In the genomic region with DNA sequence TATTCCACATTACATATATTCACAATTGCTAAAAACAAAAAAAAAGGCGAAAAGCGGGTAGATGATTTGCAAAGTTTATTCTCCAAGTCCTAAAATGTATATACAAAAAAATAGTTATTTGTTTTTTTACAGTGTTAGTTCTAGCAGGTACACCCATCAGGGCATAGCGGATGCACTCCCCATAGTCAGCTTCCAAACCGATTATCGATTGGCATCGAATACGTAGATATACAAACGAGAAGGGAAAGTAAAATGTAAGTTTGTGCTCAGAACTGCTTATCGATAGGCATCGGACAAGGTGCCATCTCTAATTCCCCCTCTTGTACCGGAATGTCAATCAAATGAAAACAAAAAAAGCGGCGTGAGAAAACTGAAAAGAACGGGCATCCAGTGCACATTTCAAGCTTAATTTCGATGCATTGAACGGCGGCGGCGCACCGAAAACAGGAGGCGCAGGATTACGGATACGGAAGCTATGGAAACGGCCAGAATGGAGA, we compare ENCODE assay signal across 1 fruit fly cellular context.
TF ChIP-seq lines count a peak whose summit lies in the region.

Gene CG5674, plus strand, starts transcription at position 309 of the 497 bp plus-strand sequence.

TF ChIP-seq in whole organism, embryonic, 481 proteins besides CTCF, POLR2A, EP300 and RAD21 (continued from another document and continues in another):
- TF ChIP-seq klu (GFP tag; IDR thresholded peaks at IDR 0.05; lab: Robert Waterston, UW) (no peak), CG12104 (GFP tag; optimal IDR thresholded peaks at IDR 0.05; lab: Kevin White, UChicago) (no peak), CG17912 (GFP tag; optimal IDR thresholded peaks at IDR 0.05; lab: Kevin White, UChicago) (peak; percentile 23), CG12155 (GFP tag; optimal IDR thresholded peaks at IDR 0.05; lab: Kevin White, UChicago) (peak; percentile 80), Rfx (GFP tag; IDR thresholded peaks at IDR 0.05; lab: Robert Waterston, UW) (peak; percentile 75), Oaz (GFP tag; IDR thresholded peaks at IDR 0.05; lab: Robert Waterston, UW) (no peak), TFAM (GFP tag; optimal IDR thresholded peaks at IDR 0.05; lab: Kevin White, UChicago) (no peak), CkIIα-i1 (GFP tag; IDR thresholded peaks at IDR 0.05; lab: Robert Waterston, UW) (no peak), ranshi (GFP tag; IDR thresholded peaks at IDR 0.05; lab: Robert Waterston, UW) (peak; percentile 42), slou (GFP tag; optimal IDR thresholded peaks at IDR 0.05; lab: Kevin White, UChicago) (peak; percentile 44), knrl (GFP tag; IDR thresholded peaks at IDR 0.05; lab: Robert Waterston, UW; ENCODE audit: partially characterized antibody) (peak; percentile 90), CG14667 (GFP tag; IDR thresholded peaks at IDR 0.05; lab: Robert Waterston, UW) (0 out of 2 replicates have a peak, but pooled peaks have one; percentile 34), CG4404 (GFP tag; IDR thresholded peaks at IDR 0.05; lab: Robert Waterston, UW) (no peak), Bdp1 (GFP tag; optimal IDR thresholded peaks at IDR 0.05; lab: Kevin White, UChicago) (peak; percentile 12), CG6175 (GFP tag; IDR thresholded peaks at IDR 0.05; lab: Robert Waterston, UW) (0 out of 3 replicates have a peak, but pooled peaks have one; percentile 23), hb (GFP tag; IDR thresholded peaks at IDR 0.05; lab: Robert Waterston, UW; ENCODE audit: partially characterized antibody) (peak; percentile 87), jigr1 (GFP tag; IDR thresholded peaks at IDR 0.05; lab: Robert Waterston, UW) (no peak), crc (GFP tag; optimal IDR thresholded peaks at IDR 0.05; lab: Kevin White, UChicago) (no peak), sna (GFP tag; IDR thresholded peaks at IDR 0.05; lab: Robert Waterston, UW; ENCODE audit: partially characterized antibody) (peak; percentile 83), Hr39 (optimal IDR thresholded peaks at IDR 0.05; lab: Kevin White, UChicago) (no peak), Optix (GFP tag; IDR thresholded peaks at IDR 0.05; lab: Robert Waterston, UW) (no peak), Ravus (GFP tag; IDR thresholded peaks at IDR 0.05; lab: Robert Waterston, UW) (no peak), tll (GFP tag; optimal IDR thresholded peaks at IDR 0.05; lab: Kevin White, UChicago) (no peak), CG9817 (tag; optimal IDR thresholded peaks at IDR 0.05; lab: Kevin White, UChicago) (peak; percentile 43), CG11456 (GFP tag; IDR thresholded peaks at IDR 0.05; lab: Robert Waterston, UW) (peak; percentile 76; the same call in 1 of the 3 replicates), CG30020 (tag; optimal IDR thresholded peaks at IDR 0.05; lab: Kevin White, UChicago) (no peak), z (GFP tag; IDR thresholded peaks at IDR 0.05; lab: Robert Waterston, UW) (no peak), Camta (GFP tag; optimal IDR thresholded peaks at IDR 0.05; lab: Kevin White, UChicago) (peak; percentile 67), stwl (tag; optimal IDR thresholded peaks at IDR 0.05; lab: Kevin White, UChicago) (peak; percentile 96), sens-2 (GFP tag; IDR thresholded peaks at IDR 0.05; lab: Robert Waterston, UW) (no peak), Myb (GFP tag; optimal IDR thresholded peaks at IDR 0.05; lab: Kevin White, UChicago) (no peak), CG9876 (GFP tag; optimal IDR thresholded peaks at IDR 0.05; lab: Kevin White, UChicago) (peak; percentile 51), dan (GFP tag; IDR thresholded peaks at IDR 0.05; lab: Robert Waterston, UW) (no peak), chn (GFP tag; optimal IDR thresholded peaks at IDR 0.05; lab: Kevin White, UChicago) (peak; percentile 63), BEAF-32 (GFP tag; optimal IDR thresholded peaks at IDR 0.05; lab: Kevin White, UChicago) (peak; percentile 91), esg (GFP tag; conservative IDR thresholded peaks at IDR 0.05; lab: Robert Waterston, UW) (peak; percentile 49), Atf-2 (GFP tag; optimal IDR thresholded peaks at IDR 0.05; lab: Kevin White, UChicago) (peak; percentile 24), CG10431 (GFP tag; optimal IDR thresholded peaks at IDR 0.05; lab: Kevin White, UChicago) (no peak), ro (GFP tag; IDR thresholded peaks at IDR 0.05; lab: Robert Waterston, UW) (no peak), Neu2 (GFP tag; optimal IDR thresholded peaks at IDR 0.05; lab: Kevin White, UChicago; ENCODE audit: borderline replicate concordance) (no peak), insv (GFP tag; optimal IDR thresholded peaks at IDR 0.05; lab: Kevin White, UChicago) (peak in 1 of 2 experiments; percentile 12), ATbp (GFP tag; optimal IDR thresholded peaks at IDR 0.05; lab: Kevin White, UChicago) (no peak), jumu (GFP tag; optimal IDR thresholded peaks at IDR 0.05; lab: Kevin White, UChicago) (peak; percentile 34), CG7963 (GFP tag; IDR thresholded peaks at IDR 0.05; lab: Robert Waterston, UW; ENCODE audit: partially characterized antibody) (peak; percentile 83), ab (GFP tag; optimal IDR thresholded peaks at IDR 0.05; lab: Kevin White, UChicago) (no peak), CG9932 (GFP tag; IDR thresholded peaks at IDR 0.05; lab: Robert Waterston, UW) (peak; percentile 73), CG8944 (GFP tag; optimal IDR thresholded peaks at IDR 0.05; lab: Kevin White, UChicago) (peak; percentile 42), gsb (GFP tag; IDR thresholded peaks at IDR 0.05; lab: Robert Waterston, UW) (no peak), CrebB (tag; optimal IDR thresholded peaks at IDR 0.05; lab: Kevin White, UChicago) (peak; percentile 14), CG12744 (GFP tag; optimal IDR thresholded peaks at IDR 0.05; lab: Kevin White, UChicago) (no peak), unpg (GFP tag; optimal IDR thresholded peaks at IDR 0.05; lab: Kevin White, UChicago) (no peak), Xrp1 (GFP tag; IDR thresholded peaks at IDR 0.05; lab: Robert Waterston, UW) (peak; percentile 60), Dll (GFP tag; IDR thresholded peaks at IDR 0.05; lab: Robert Waterston, UW; ENCODE audit: partially characterized antibody) (peak; percentile 84), sens (GFP tag; lab: Kevin White, UChicago) (no peak), CG3847 (GFP tag; IDR thresholded peaks at IDR 0.05; lab: Robert Waterston, UW) (peak; percentile 64), Dfd (GFP tag; optimal IDR thresholded peaks at IDR 0.05; lab: Kevin White, UChicago) (no peak), pfk (GFP tag; optimal IDR thresholded peaks at IDR 0.05; lab: Kevin White, UChicago) (no peak), tup (GFP tag; optimal IDR thresholded peaks at IDR 0.05; lab: Kevin White, UChicago) (no peak), Antp (GFP tag; optimal IDR thresholded peaks at IDR 0.05; lab: Kevin White, UChicago) (peak; percentile 41), emc (GFP tag; optimal IDR thresholded peaks at IDR 0.05; lab: Kevin White, UChicago) (no peak), MTF-1 (GFP tag; optimal IDR thresholded peaks at IDR 0.05; lab: Kevin White, UChicago; ENCODE audit: borderline replicate concordance) (no peak), Ssrp (tag; optimal IDR thresholded peaks at IDR 0.05; lab: Kevin White, UChicago) (no peak), CG3726 (GFP tag; IDR thresholded peaks at IDR 0.05; lab: Robert Waterston, UW) (peak; percentile 58; the same call in 1 of the 3 replicates), Ets97D (GFP tag; optimal IDR thresholded peaks at IDR 0.05; lab: Kevin White, UChicago) (peak; percentile 89), CG15011 (GFP tag; optimal IDR thresholded peaks at IDR 0.05; lab: Kevin White, UChicago) (no peak), sob (GFP tag; IDR thresholded peaks at IDR 0.05; lab: Robert Waterston, UW) (peak; percentile 79), fd102C (GFP tag; optimal IDR thresholded peaks at IDR 0.05; lab: Kevin White, UChicago) (no peak), Chrac-16 (GFP tag; optimal IDR thresholded peaks at IDR 0.05; lab: Kevin White, UChicago) (peak; percentile 40), CG34422 (GFP tag; IDR thresholded peaks at IDR 0.05; lab: Robert Waterston, UW) (peak; percentile 74; the same call in 1 of the 3 replicates), Xbp1 (GFP tag; optimal IDR thresholded peaks at IDR 0.05; lab: Kevin White, UChicago) (peak; percentile 58), hkb (optimal IDR thresholded peaks at IDR 0.05; lab: Kevin White, UChicago) (no peak), hkb (GFP tag; IDR thresholded peaks at IDR 0.05; lab: Robert Waterston, UW) (no peak; the same call in 1 of the 2 replicates), CG11504 (tag; optimal IDR thresholded peaks at IDR 0.05; lab: Kevin White, UChicago) (peak; percentile 59), oc (tag; optimal IDR thresholded peaks at IDR 0.05; lab: Kevin White, UChicago) (no peak), Drgx (GFP tag; IDR thresholded peaks at IDR 0.05; lab: Robert Waterston, UW) (peak; percentile 54), gce (GFP tag; IDR thresholded peaks at IDR 0.05; lab: Robert Waterston, UW) (no peak), hbn (GFP tag; IDR thresholded peaks at IDR 0.05; lab: Robert Waterston, UW; ENCODE audit: partially characterized antibody) (peak; percentile 80), CG15269 (tag; optimal IDR thresholded peaks at IDR 0.05; lab: Kevin White, UChicago) (no peak), Mrtf (GFP tag; IDR thresholded peaks at IDR 0.05; lab: Robert Waterston, UW) (no peak), vfl (GFP tag; optimal IDR thresholded peaks at IDR 0.05; lab: Kevin White, UChicago) (no peak), MBD-R2 (GFP tag; IDR thresholded peaks at IDR 0.05; lab: Robert Waterston, UW) (peak; percentile 85), CG30403 (GFP tag; optimal IDR thresholded peaks at IDR 0.05; lab: Kevin White, UChicago) (no peak), pros (GFP tag; optimal IDR thresholded peaks at IDR 0.05; lab: Kevin White, UChicago) (no peak), CG6791 (GFP tag; IDR thresholded peaks at IDR 0.05; lab: Robert Waterston, UW; ENCODE audit: partially characterized antibody) (peak; percentile 94), CG2199 (GFP tag; IDR thresholded peaks at IDR 0.05; lab: Robert Waterston, UW) (peak; percentile 53; the same call in 1 of the 3 replicates), zen2 (GFP tag; IDR thresholded peaks at IDR 0.05; lab: Robert Waterston, UW; ENCODE audit: partially characterized antibody) (peak; percentile 80), NfI (GFP tag; optimal IDR thresholded peaks at IDR 0.05; lab: Kevin White, UChicago) (peak; percentile 33), CG10147 (GFP tag; optimal IDR thresholded peaks at IDR 0.05; lab: Kevin White, UChicago) (no peak), Adf1 (GFP tag; IDR thresholded peaks at IDR 0.05; lab: Robert Waterston, UW) (no peak; the same call in 1 of the 2 replicates), dm (GFP tag; optimal IDR thresholded peaks at IDR 0.05; lab: Kevin White, UChicago) (peak; percentile 59), run (tag; optimal IDR thresholded peaks at IDR 0.05; lab: Kevin White, UChicago) (no peak), Mes4 (GFP tag; optimal IDR thresholded peaks at IDR 0.05; lab: Kevin White, UChicago) (peak; percentile 40), CG8089 (GFP tag; optimal IDR thresholded peaks at IDR 0.05; lab: Kevin White, UChicago) (peak; percentile 48), CG8290 (GFP tag; optimal IDR thresholded peaks at IDR 0.05; lab: Kevin White, UChicago) (no peak), CG8290 (tag; optimal IDR thresholded peaks at IDR 0.05; lab: Kevin White, UChicago) (no peak), NC2β (GFP tag; optimal IDR thresholded peaks at IDR 0.05; lab: Kevin White, UChicago) (no peak), CG7839 (tag; optimal IDR thresholded peaks at IDR 0.05; lab: Kevin White, UChicago) (no peak), Bteb2 (GFP tag; optimal IDR thresholded peaks at IDR 0.05; lab: Kevin White, UChicago) (no peak), Atf3 (GFP tag; optimal IDR thresholded peaks at IDR 0.05; lab: Kevin White, UChicago) (peak; percentile 35), CoRest (tag; optimal IDR thresholded peaks at IDR 0.05; lab: Kevin White, UChicago) (peak; percentile 40), zf30C (GFP tag; optimal IDR thresholded peaks at IDR 0.05; lab: Kevin White, UChicago) (peak; percentile 94), kay (GFP tag; optimal IDR thresholded peaks at IDR 0.05; lab: Kevin White, UChicago) (no peak), fd96Cb (tag; optimal IDR thresholded peaks at IDR 0.05; lab: Kevin White, UChicago) (peak; percentile 12), luna (GFP tag; optimal IDR thresholded peaks at IDR 0.05; lab: Kevin White, UChicago) (no peak), eyg (GFP tag; optimal IDR thresholded peaks at IDR 0.05; lab: Kevin White, UChicago) (peak; percentile 39), CG10321 (GFP tag; IDR thresholded peaks at IDR 0.05; lab: Robert Waterston, UW) (peak; percentile 10; the same call in 1 of the 2 replicates), pho (GFP tag; optimal IDR thresholded peaks at IDR 0.05; lab: Kevin White, UChicago) (peak; percentile 68), CG4707 (GFP tag; optimal IDR thresholded peaks at IDR 0.05; lab: Kevin White, UChicago) (no peak), YL-1 (GFP tag; optimal IDR thresholded peaks at IDR 0.05; lab: Kevin White, UChicago) (peak; percentile 57), CG17186 (GFP tag; optimal IDR thresholded peaks at IDR 0.05; lab: Kevin White, UChicago) (peak; percentile 23), CG6272 (GFP tag; IDR thresholded peaks at IDR 0.05; lab: Robert Waterston, UW) (0 out of 2 replicates have a peak, but pooled peaks have one; percentile 12), sisA (GFP tag; IDR thresholded peaks at IDR 0.05; lab: Robert Waterston, UW) (peak; percentile 48), CG14014 (GFP tag; IDR thresholded peaks at IDR 0.05; lab: Robert Waterston, UW) (0 out of 2 replicates have a peak, but pooled peaks have one; percentile 47), Mad (GFP tag; optimal IDR thresholded peaks at IDR 0.05; lab: Kevin White, UChicago) (peak; percentile 49), lmd (GFP tag; IDR thresholded peaks at IDR 0.05; lab: Robert Waterston, UW) (peak; percentile 35; the same call in 1 of the 2 replicates), CHES-1-like (GFP tag; optimal IDR thresholded peaks at IDR 0.05; lab: Kevin White, UChicago) (peak; percentile 80), CG11247 (GFP tag; IDR thresholded peaks at IDR 0.05; lab: Robert Waterston, UW) (peak; percentile 6; the same call in 1 of the 2 replicates), danr (GFP tag; IDR thresholded peaks at IDR 0.05; lab: Robert Waterston, UW) (0 out of 2 replicates have a peak, but pooled peaks have one; percentile 34), CG12942 (GFP tag; optimal IDR thresholded peaks at IDR 0.05; lab: Kevin White, UChicago) (no peak), CG7786 (GFP tag; optimal IDR thresholded peaks at IDR 0.05; lab: Kevin White, UChicago) (peak; percentile 46), phol (tag; optimal IDR thresholded peaks at IDR 0.05; lab: Kevin White, UChicago) (peak; percentile 72), CG34224 (GFP tag; IDR thresholded peaks at IDR 0.05; lab: Robert Waterston, UW; ENCODE audit: partially characterized antibody) (peak; percentile 80), btn (GFP tag; optimal IDR thresholded peaks at IDR 0.05; lab: Kevin White, UChicago) (peak; percentile 5), CG16863 (GFP tag; optimal IDR thresholded peaks at IDR 0.05; lab: Kevin White, UChicago) (peak; percentile 50)
